Worm (Caenorhabditis elegans) whole organism, early embryonic: ENCODE results near the gene F59D12.5.

Experiments
- ama-1 ChIP-seq: fragments of 150-350 bp; optimal IDR thresholded peaks from 2 replicates; lab custom pipeline; 2014
- pes-1 ChIP-seq: fragments of 200-800 bp; sonication (Bioruptor generic); IDR thresholded peaks from 2 replicates; pipeline ENCODE4 v1.3.6; 2022; ENCODE audit warnings: missing genetic modification reagents, missing genetic modification characterization, missing compliant biosample characterization
- tbx-37 ChIP-seq: fragments of 200-800 bp; sonication (Bioruptor generic); conservative IDR thresholded peaks from 2 replicates; pipeline ENCODE4 v1.3.6; 2022; ENCODE audit warnings: missing genetic modification reagents, missing genetic modification characterization, missing compliant biosample characterization

DNA sequence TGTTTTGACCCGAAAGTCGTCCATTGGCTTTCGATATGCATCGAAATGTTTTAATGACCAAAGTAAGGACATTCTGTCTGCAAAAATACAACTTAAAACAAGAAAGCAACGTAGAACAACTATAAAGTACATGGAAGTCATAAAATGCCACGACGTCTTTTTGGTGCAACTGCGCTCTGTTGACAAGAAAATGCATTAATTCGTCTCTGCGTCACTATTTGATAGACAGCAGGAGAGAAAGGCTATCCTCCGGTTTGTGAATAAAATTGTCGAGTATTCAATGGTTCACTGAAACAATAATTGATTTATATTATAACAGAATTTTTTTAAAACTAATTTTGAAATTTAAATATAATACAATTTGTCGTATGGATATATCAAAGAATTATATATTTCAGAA is 30.7 kb downstream of the F59D12.5 start, which contains the start of gene ergi-3:
- TF ChIP-seq tbx-37 (GFP tag; lab: Robert Waterston, UW) (no peak), pes-1 (GFP tag; lab: Robert Waterston, UW) (no peak), ama-1 (lab: Kevin White, UChicago) (no peak)
